Worm (Caenorhabditis elegans): ENCODE results near the gene mpst-4.

The mpst-4 gene

ce11 chrII:4881727-4882126 is 18.5 kb upstream of the mpst-4 start, which contains the start of gene gst-7:
Gene gst-7 (plus strand): TSS chrII:4882062.
- TF ChIP-seq pha-4 (tag; optimal IDR thresholded peaks at IDR 0.05) (peak; percentile 31), elt-1 (tag; optimal IDR thresholded peaks at IDR 0.05; ENCODE audit: borderline replicate concordance, insufficient read depth) (no peak)

DNA sequence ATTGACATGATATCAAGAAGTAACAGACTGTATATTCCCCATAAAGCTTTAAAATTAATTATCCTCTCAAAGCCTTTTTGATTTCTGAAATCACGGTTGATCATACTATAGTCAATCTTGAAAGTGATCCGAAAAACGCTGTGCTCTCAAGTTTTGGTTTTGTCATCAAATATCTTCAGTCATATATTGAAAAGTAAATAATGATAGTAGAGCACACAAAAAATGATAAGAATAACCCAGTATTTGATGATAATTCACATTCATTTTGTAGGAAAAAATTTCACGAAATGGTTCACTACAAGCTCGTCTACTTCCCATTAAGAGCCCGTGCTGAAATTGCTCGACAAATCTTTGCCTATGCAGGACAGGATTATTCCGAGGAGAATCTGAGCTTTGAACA is 16.4 kb upstream of the mpst-4 start, which contains the start of gene gst-6:
TSS of gene gst-6 (plus strand) at position 263 of the 400 bp plus-strand sequence.
- no peak for TF ChIP-seq ceh-83 (GFP tag; optimal IDR thresholded peaks at IDR 0.05)
- no peak for TF ChIP-seq ham-2 (GFP tag; optimal IDR thresholded peaks at IDR 0.05)
- TF ChIP-seq lin-32 (GFP tag; optimal IDR thresholded peaks at IDR 0.05) = no peak
- TF ChIP-seq ceh-39 (tag; optimal IDR thresholded peaks at IDR 0.05) = no peak
- TF ChIP-seq pha-4 (tag; optimal IDR thresholded peaks at IDR 0.05) = no peak
- no peak for TF ChIP-seq mls-2 (tag; optimal IDR thresholded peaks at IDR 0.05)
- no peak for TF ChIP-seq nhr-237 (tag; optimal IDR thresholded peaks at IDR 0.05)
- no peak for TF ChIP-seq cnd-1 (tag; optimal IDR thresholded peaks at IDR 0.05)
- no peak for TF ChIP-seq unc-39 (tag; optimal IDR thresholded peaks at IDR 0.05)
- TF ChIP-seq lin-13 (tag; optimal IDR thresholded peaks at IDR 0.05) = no peak
- no peak for TF ChIP-seq ceh-43 (GFP tag; optimal IDR thresholded peaks at IDR 0.05)
- TF ChIP-seq flh-1 (GFP tag; optimal IDR thresholded peaks at IDR 0.05) = no peak
- no peak for TF ChIP-seq bed-3 (GFP tag; optimal IDR thresholded peaks at IDR 0.05)
- no peak for TF ChIP-seq elt-1 (tag; optimal IDR thresholded peaks at IDR 0.05; ENCODE audit: borderline replicate concordance, insufficient read depth)
- no peak for TF ChIP-seq nhr-28 (tag; optimal IDR thresholded peaks at IDR 0.05)
- no peak for TF ChIP-seq elt-3 (tag; optimal IDR thresholded peaks at IDR 0.05)
- no peak for TF ChIP-seq nhr-12 (tag; optimal IDR thresholded peaks at IDR 0.05)
- TF ChIP-seq mab-5 (tag; optimal IDR thresholded peaks at IDR 0.05) = no peak

- TF ChIP-seq mab-5 (tag; optimal IDR thresholded peaks at IDR 0.05) (no peak), elt-3 (tag; optimal IDR thresholded peaks at IDR 0.05) (no peak), lin-13 (tag; optimal IDR thresholded peaks at IDR 0.05) (no peak), nhr-237 (tag; optimal IDR thresholded peaks at IDR 0.05) (no peak), nhr-2 (tag; optimal IDR thresholded peaks at IDR 0.05) (no peak), ceh-43 (GFP tag; optimal IDR thresholded peaks at IDR 0.05) (no peak), unc-120 (tag; optimal IDR thresholded peaks at IDR 0.05; ENCODE audit: poor library complexity, severe bottlenecking) (no peak), sptf-1 (tag; optimal IDR thresholded peaks at IDR 0.05) (no peak)
These were observed 12.8 kb upstream of the mpst-4 start, which contains the start of gene F11G11.13 for ce11 chrII:4876091-4876490. Gene F11G11.13 (minus strand): TSS chrII:4876179.

ce11 chrII:4874335-4874861 is 11.1 kb upstream of the mpst-4 start, which contains the start of gene F11G11.15:
Gene F11G11.15 (plus strand): TSS chrII:4874845.
- TF ChIP-seq unc-120 (tag; optimal IDR thresholded peaks at IDR 0.05; ENCODE audit: poor library complexity, severe bottlenecking) (no peak), ceh-39 (tag; optimal IDR thresholded peaks at IDR 0.05) (no peak), blmp-1 (tag; optimal IDR thresholded peaks at IDR 0.05) (no peak), mls-2 (tag; optimal IDR thresholded peaks at IDR 0.05) (no peak), pha-4 (tag; optimal IDR thresholded peaks at IDR 0.05) (no peak), M03D4.4 (tag; optimal IDR thresholded peaks at IDR 0.05) (no peak), sem-2 (GFP tag; optimal IDR thresholded peaks at IDR 0.05) (no peak), nhr-237 (tag; optimal IDR thresholded peaks at IDR 0.05) (no peak), snpc-4 (tag; optimal IDR thresholded peaks at IDR 0.05) (no peak), bed-3 (GFP tag; optimal IDR thresholded peaks at IDR 0.05) (no peak), ceh-43 (GFP tag; optimal IDR thresholded peaks at IDR 0.05) (no peak), ham-2 (GFP tag; optimal IDR thresholded peaks at IDR 0.05) (no peak), ztf-11 (tag; optimal IDR thresholded peaks at IDR 0.05) (no peak), mab-5 (tag; optimal IDR thresholded peaks at IDR 0.05) (no peak), hlh-1 (tag; optimal IDR thresholded peaks at IDR 0.05) (no peak), lin-32 (GFP tag; optimal IDR thresholded peaks at IDR 0.05) (no peak), unc-62 (GFP tag; optimal IDR thresholded peaks at IDR 0.05) (no peak), elt-1 (tag; optimal IDR thresholded peaks at IDR 0.05; ENCODE audit: borderline replicate concordance, insufficient read depth) (no peak), nhr-12 (tag; optimal IDR thresholded peaks at IDR 0.05) (no peak), nhr-2 (tag; optimal IDR thresholded peaks at IDR 0.05) (no peak)

ce11 chrII:4873029-4873428 is 9.8 kb upstream of the mpst-4 start, which contains the start of gene col-73:
Gene col-73 (minus strand): TSS chrII:4873129.
- no peak for TF ChIP-seq snpc-4 (tag; optimal IDR thresholded peaks at IDR 0.05)
- no peak for TF ChIP-seq pha-4 (tag; optimal IDR thresholded peaks at IDR 0.05)
- TF ChIP-seq sem-2 (GFP tag; optimal IDR thresholded peaks at IDR 0.05) = no peak
- no peak for TF ChIP-seq ztf-11 (tag; optimal IDR thresholded peaks at IDR 0.05)
- no peak for TF ChIP-seq lin-13 (tag; optimal IDR thresholded peaks at IDR 0.05)
- TF ChIP-seq blmp-1 (tag; optimal IDR thresholded peaks at IDR 0.05) = no peak

All from whole organism, mixed stage, embryonic.